Worm (Caenorhabditis elegans) whole organism, L4/young adult: ENCODE measurements around the gene Y41C4A.21.
A peak's percentile ranks its signal among the peaks of the same experiment; 100 is the strongest.
"Not testable (repeated sequence)": the region's sequence is repeated elsewhere in the genome, so short reads cannot be mapped to it uniquely, and the experiment has no call there.

Source experiments
- W03F9.2 ChIP-seq: fragments of 150-350 bp; optimal IDR thresholded peaks from 2 replicates; lab custom pipeline; 2014; ENCODE audit warnings: missing biosample characterization, missing genetic modification characterization
- dao-5 ChIP-seq: sonication (generic microtip); optimal IDR thresholded peaks from 2 replicates; lab custom pipeline; 2016; ENCODE audit warnings: missing genotype, missing genetic modification characterization, moderate library complexity, missing compliant biosample characterization
- him-1 ChIP-seq: sonication (generic microtip); optimal IDR thresholded peaks from 2 replicates; lab custom pipeline; 2016; ENCODE audit warnings: missing genotype, missing genetic modification reagents, missing genetic modification characterization, missing compliant biosample characterization

Y41C4A.21 gene

DNA sequence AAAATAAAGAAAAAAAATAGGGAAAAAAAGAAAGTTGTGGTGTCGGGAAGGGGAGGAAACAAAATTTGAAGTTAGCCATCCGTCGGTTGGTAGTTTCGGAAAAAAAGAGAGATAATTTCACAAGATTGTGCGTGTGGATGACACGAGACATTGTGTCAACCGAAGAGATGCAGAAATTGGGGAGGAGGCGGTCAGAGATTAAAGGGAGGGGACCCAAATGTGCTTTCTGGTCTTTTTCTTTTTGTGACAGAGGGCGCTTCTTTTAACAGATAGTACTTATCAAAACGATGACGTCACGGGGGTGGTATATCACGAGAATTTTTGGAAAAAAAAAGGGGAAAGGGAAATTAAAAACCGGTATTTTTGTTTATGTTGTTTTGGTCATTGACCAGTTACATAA, 6.3 kb downstream of the Y41C4A.21 start:
- TF ChIP-seq dao-5 (tag; lab: Kevin White, UChicago) (no peak), W03F9.2 (tag; lab: Kevin White, UChicago) (no peak), him-1 (tag; lab: Kevin White, UChicago) (no peak)

DNA sequence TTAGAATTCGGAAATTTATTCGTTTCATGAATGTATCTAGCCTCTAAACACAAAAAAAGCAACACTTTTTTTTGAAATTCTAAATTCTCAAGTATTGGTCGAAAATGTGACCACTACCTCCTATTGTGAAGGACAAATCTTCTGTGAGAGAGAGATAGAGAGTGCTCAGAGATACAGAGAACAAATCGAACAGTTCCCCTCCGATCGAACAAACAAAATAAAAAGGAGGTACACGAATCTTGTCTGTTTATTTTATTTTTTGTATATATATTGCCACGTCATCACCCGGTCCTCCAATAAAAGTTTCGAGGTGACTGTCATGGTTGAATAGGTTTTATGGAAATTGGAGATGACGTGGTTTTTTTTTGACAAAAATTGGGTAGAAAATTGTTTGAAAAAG, 8.7 kb downstream of the Y41C4A.21 start:
- TF ChIP-seq W03F9.2 (tag; lab: Kevin White, UChicago) (no peak), dao-5 (tag; lab: Kevin White, UChicago) (no peak), him-1 (tag; lab: Kevin White, UChicago) (no peak)

DNA sequence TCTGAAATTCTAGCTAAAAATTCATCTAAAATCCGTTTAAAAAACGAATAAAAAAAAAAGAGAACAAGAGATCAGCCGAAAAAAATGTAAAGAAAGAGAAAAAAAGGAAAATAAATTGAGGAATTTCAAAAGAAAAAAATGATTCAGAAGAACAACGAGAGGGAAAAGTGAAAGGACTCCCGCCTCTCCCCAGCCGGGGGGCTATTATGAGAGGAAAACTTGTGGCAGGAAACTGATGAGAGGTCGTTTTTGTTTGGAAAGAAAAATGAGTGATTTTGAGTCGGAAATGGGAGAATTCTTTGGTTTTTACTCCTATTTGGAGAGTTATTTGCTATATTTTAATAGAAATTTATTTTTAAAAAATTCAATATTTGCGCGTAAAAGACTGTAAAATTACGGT, 10.0 kb downstream of the Y41C4A.21 start:
- TF ChIP-seq dao-5 (tag; lab: Kevin White, UChicago): no peak
- no peak for TF ChIP-seq him-1 (tag; lab: Kevin White, UChicago)
- TF ChIP-seq W03F9.2 (tag; lab: Kevin White, UChicago): no peak

DNA sequence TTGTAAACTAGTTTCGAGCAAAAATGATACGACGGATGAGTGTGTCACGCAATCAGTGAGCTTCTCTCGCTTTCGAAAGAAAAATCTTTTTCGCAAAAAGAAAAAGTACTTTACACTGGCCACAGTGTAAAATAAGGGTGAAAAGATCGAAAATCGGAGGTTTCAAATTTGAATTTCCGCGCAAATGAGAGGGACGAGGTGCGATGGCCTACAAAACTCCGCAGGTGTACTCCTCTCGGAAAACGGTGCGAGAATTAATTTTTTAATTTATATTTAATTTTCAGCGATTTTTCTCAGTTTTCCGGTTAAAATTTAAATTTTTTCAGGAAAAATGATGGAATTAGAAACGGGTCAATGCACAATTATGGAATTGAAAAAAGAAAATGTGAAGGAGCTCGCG, 14.6 kb downstream of the Y41C4A.21 start, which contains the start of gene mrt-2:
mrt-2 (plus strand) TSS at position 49 of the 400 bp plus-strand sequence.
- TF ChIP-seq W03F9.2 (tag; lab: Kevin White, UChicago) (peak; percentile 46), dao-5 (tag; lab: Kevin White, UChicago) (no peak), him-1 (tag; lab: Kevin White, UChicago) (peak; percentile 11)

DNA sequence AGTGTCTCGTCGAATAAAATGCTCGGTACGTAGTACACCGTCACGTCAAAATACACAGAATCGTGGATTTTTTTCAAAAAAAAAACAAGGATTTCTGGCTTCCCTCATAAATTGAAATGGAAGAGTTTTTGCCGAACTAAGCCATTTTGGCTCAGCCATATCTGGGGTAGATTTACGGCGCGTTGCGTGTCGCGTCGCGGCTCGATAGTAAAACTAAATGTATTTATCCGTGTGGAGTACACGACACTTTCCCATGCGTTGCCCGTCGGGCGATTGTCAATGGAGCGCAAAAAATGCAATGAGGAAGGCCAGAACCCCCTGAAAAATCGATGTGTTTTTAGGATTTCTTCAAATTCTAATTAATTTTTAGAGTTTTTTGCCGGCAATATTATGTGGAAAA, 18.1 kb downstream of the Y41C4A.21 start:
- TF ChIP-seq him-1 (tag; lab: Kevin White, UChicago) (no peak), W03F9.2 (tag; lab: Kevin White, UChicago) (no peak), dao-5 (tag; lab: Kevin White, UChicago) (no peak)

DNA sequence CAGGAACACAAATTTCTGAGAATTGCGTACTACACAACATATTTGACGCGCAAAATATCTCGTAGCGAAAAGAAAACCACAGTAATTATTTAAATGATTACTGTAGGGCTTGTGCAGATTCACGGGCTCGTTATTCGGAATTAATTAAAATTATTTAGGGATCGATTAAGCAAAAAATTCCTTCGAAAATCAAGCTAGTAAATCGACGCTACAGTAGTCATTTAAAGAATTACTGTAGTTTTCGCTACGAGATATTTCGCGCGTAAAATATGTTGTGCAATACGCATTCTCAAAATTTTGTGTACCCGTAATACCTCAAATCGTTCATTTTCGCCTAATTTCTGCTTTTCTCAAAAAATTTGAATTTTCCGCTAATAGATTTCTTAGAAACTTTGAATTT, 18.7 kb downstream of the Y41C4A.21 start:
- no peak for TF ChIP-seq him-1 (tag; lab: Kevin White, UChicago)
- TF ChIP-seq dao-5 (tag; lab: Kevin White, UChicago): no peak

DNA sequence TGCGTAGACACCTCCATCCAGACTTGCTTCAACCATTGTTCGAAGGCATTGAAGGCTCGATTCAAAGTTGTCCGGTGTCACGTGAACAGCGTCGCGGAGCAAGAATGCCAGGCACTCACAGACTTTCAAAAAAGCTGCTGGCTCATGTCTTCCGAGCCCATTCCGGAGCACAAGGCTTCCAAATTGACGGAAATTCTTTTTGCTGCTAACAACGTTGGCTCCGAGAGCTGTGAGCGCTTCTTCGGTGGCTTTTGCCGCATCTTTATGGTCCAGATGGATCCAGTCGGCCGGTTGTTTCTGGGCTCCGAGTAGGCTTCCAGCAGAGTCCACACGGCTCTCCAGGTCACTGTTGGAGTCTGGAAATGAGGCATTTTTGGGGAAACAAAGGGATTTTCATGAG, 25.7 kb downstream of the Y41C4A.21 start:
- TF ChIP-seq dao-5 (tag; lab: Kevin White, UChicago) (no peak), W03F9.2 (tag; lab: Kevin White, UChicago) (no peak), him-1 (tag; lab: Kevin White, UChicago) (no peak)

DNA sequence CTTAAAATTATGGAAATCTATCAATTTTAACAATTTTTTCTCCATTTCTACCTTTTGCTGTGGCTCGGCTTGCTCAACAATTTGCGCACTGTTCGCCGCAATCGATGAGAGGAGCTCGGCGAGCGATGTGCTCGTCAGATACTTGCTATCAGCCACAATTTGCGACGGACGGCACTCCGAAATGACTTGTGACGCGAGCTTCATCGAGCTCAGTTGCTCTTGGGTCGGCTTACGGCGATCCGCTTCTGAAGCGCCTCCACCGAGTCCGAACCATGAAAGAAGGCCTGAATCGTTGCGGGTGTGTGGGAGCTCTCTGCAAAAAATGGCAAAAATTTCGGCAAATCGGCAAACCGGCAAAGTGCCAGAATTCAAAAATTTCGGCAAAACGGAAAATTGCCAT, 28.5 kb downstream of the Y41C4A.21 start:
- TF ChIP-seq W03F9.2 (tag; lab: Kevin White, UChicago): no peak
- TF ChIP-seq dao-5 (tag; lab: Kevin White, UChicago): no peak

DNA sequence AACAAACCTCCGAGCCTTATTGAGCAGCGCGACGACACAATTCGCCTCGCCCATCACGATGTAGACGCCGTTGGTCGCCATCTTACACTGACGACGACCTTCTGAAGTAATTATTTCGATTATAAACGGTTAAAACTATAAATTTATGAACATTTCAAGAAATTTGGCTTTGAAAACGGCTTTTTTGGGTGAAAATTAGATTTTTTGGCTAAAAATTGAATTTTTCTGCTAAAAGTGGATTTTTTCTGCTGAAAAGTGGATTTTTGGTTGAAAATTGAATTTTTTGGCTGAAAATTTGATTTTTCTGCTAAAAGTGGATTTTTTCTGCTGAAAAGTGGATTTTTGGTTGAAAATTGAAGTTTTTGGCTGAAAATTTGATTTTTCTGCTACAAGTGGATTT, 41.4 kb downstream of the Y41C4A.21 start, which contains the start of gene gbf-1:
gbf-1 (minus strand) TSS at position 101 of the 400 bp plus-strand sequence.
- not testable (repeated sequence) for TF ChIP-seq dao-5, W03F9.2, him-1 (tag; lab: Kevin White, UChicago)

DNA sequence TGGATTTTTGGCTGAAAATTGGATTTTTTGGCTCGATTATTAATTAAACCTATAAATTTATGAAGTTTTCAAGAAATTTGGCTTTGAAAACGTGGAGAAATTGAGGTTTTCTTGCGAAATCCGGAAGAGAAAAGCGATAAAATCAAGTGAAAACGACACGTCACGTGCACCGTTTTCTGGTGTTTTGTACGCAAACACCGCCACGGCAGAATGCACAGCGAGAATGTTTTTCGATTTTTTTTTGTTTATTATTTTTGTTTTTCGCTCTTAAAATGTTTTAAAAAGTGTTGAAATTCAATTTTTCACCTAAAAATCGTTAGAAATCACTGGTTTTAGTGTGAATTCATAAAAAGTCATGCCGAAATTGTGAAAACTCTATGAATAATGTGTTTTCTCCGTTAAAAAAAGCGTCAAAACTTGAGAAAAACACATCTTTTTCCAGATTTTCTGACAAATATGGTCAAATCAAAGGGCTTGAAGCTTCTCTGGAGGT, 42.4 kb downstream of the Y41C4A.21 start, which contains the start of gene immp-1:
immp-1 (plus strand) TSS at position 443 of the 493 bp plus-strand sequence.
- no peak for TF ChIP-seq dao-5 (tag; lab: Kevin White, UChicago)
- no peak for TF ChIP-seq W03F9.2 (tag; lab: Kevin White, UChicago)
- TF ChIP-seq him-1 (tag; lab: Kevin White, UChicago): no peak

DNA sequence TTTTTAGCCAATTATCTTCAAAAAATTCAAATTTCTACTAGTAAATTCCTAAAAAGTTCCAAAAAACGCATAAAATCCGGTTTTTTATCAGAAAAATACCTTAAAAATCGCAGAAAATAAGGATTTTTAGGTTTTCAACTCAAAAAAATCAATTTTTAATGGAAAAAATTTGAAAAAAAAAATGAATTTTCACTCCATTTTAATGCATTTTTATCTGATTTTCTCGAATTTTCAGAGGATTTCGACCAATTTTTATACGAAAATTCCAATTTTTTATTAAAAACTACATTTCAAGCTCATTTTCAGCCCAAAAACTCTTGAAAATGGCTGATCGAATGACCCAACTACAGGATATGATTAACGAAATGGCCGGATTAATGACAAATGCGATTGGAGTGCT, 45.2 kb downstream of the Y41C4A.21 start, which contains the start of gene mdt-21:
mdt-21 (plus strand) TSS at position 301 of the 400 bp plus-strand sequence.
- TF ChIP-seq him-1 (tag; lab: Kevin White, UChicago) (no peak), dao-5 (tag; lab: Kevin White, UChicago) (no peak), W03F9.2 (tag; lab: Kevin White, UChicago) (no peak)

DNA sequence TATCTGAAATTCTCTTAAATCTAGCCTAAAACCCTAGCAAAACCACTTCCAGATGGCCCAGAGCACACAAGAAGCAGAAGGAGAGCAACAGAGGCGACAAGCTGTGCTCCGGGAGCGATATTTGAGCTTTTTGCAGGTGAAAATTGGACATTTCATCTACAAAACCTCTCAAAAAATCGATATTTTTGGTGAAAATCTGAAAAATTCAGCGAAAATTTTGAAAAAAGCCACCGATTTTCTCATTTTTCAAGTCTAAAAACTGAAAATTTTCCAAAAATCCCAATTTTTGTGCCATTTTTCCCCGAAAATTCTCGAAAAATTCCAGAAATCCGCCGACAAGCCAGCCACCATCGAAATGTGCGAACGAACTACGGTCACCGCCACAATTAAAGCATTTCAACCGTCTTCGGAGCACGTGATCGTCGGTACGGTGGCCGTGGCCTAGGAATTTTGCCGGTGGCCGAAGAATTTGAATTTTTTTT, 48.1 kb downstream of the Y41C4A.21 start, which contains the start of gene C24H11.5:
C24H11.5 (plus strand) TSS at position 51 of the 482 bp plus-strand sequence.
- TF ChIP-seq him-1 (tag; lab: Kevin White, UChicago) (no peak), W03F9.2 (tag; lab: Kevin White, UChicago) (no peak), dao-5 (tag; lab: Kevin White, UChicago) (no peak)

DNA sequence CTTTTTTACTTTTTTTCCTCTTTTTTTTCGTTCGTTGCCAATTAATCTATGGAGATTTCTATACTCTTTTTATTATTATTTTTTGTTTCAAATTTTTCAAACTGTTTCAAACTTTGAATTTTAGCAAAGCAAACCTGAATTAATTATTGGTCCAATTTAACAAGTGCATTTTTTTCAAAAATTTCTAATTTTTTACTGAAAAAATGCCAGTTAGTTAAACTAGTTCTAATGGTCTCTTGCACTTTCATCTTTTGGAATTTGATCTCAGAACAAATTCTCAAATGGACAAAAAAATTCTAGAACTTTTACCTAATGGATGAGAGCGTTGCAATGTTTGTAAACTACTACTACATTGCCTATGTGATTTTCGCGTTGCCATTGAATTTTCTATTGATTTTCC, 49.6 kb downstream of the Y41C4A.21 start, which contains the start of gene srd-74:
srd-74 (plus strand) TSS at position 301 of the 400 bp plus-strand sequence.
- no peak for TF ChIP-seq him-1 (tag; lab: Kevin White, UChicago)
- TF ChIP-seq W03F9.2 (tag; lab: Kevin White, UChicago): no peak
- no peak for TF ChIP-seq dao-5 (tag; lab: Kevin White, UChicago)
